Fruit fly (Drosophila melanogaster): Measurements from ENCODE around the gene CG15210.

CG15210 gene

dm6 chrX:10857376-10857775 lies 18.3 kb downstream of the CG15210 start, which contains the start of the genes sofe and CG2186 (continued):
- TF ChIP-seq CG10959 (GFP tag; IDR thresholded peaks at IDR 0.05) (no peak), Sry-β (GFP tag; optimal IDR thresholded peaks at IDR 0.05) (no peak), Bteb2 (GFP tag; optimal IDR thresholded peaks at IDR 0.05) (peak; percentile 25), zen (tag; optimal IDR thresholded peaks at IDR 0.05) (peak; percentile 59), hb (GFP tag; IDR thresholded peaks at IDR 0.05; ENCODE audit: partially characterized antibody) (peak; percentile 76), ind (GFP tag; optimal IDR thresholded peaks at IDR 0.05) (peak; percentile 67), CG15601 (tag; optimal IDR thresholded peaks at IDR 0.05) (peak; percentile 45), trem (tag; optimal IDR thresholded peaks at IDR 0.05) (peak; percentile 81), CG30431 (GFP tag; optimal IDR thresholded peaks at IDR 0.05) (no peak), ATbp (GFP tag; optimal IDR thresholded peaks at IDR 0.05) (no peak), disco-r (GFP tag; optimal IDR thresholded peaks at IDR 0.05) (no peak), D19B (GFP tag; optimal IDR thresholded peaks at IDR 0.05) (no peak), Hr39 (optimal IDR thresholded peaks at IDR 0.05) (no peak), Pdp1 (GFP tag; optimal IDR thresholded peaks at IDR 0.05) (peak; percentile 6 to 46), CG32532 (GFP tag; IDR thresholded peaks at IDR 0.05) (peak; percentile 56), wek (GFP tag; optimal IDR thresholded peaks at IDR 0.05) (no peak), CG11093 (GFP tag; IDR thresholded peaks at IDR 0.05) (no peak), CG17568 (GFP tag; optimal IDR thresholded peaks at IDR 0.05) (no peak), CG9797 (GFP tag; optimal IDR thresholded peaks at IDR 0.05) (peak; percentile 55), CG4424 (GFP tag; optimal IDR thresholded peaks at IDR 0.05) (peak; percentile 47), CG18476 (GFP tag; optimal IDR thresholded peaks at IDR 0.05) (peak; percentile 30), twi (tag; optimal IDR thresholded peaks at IDR 0.05) (no peak), cad (GFP tag; optimal IDR thresholded peaks at IDR 0.05) (no peak), eve (GFP tag; optimal IDR thresholded peaks at IDR 0.05) (no peak), mirr (GFP tag; optimal IDR thresholded peaks at IDR 0.05) (no peak), ci (GFP tag; IDR thresholded peaks at IDR 0.05) (peak; percentile 60; the same call in 2 of the 3 replicates), CoRest (tag; optimal IDR thresholded peaks at IDR 0.05) (peak; percentile 67), ewg (GFP tag; optimal IDR thresholded peaks at IDR 0.05) (peak; percentile 15), Bdp1 (GFP tag; optimal IDR thresholded peaks at IDR 0.05) (peak; percentile 29), lilli (GFP tag; optimal IDR thresholded peaks at IDR 0.05) (peak; percentile 81), ro (GFP tag; IDR thresholded peaks at IDR 0.05) (no peak), CG6683 (GFP tag; optimal IDR thresholded peaks at IDR 0.05) (no peak), CG10366 (GFP tag; IDR thresholded peaks at IDR 0.05) (peak; percentile 44; the same call in 1 of the 2 replicates), slou (GFP tag; optimal IDR thresholded peaks at IDR 0.05) (no peak), CG10274 (GFP tag; optimal IDR thresholded peaks at IDR 0.05) (no peak), CG9932 (GFP tag; IDR thresholded peaks at IDR 0.05) (peak; percentile 80), Aef1 (GFP tag; IDR thresholded peaks at IDR 0.05) (0 out of 3 replicates have a peak, but pooled peaks have one; percentile 20), Dip3 (GFP tag; optimal IDR thresholded peaks at IDR 0.05) (peak; percentile 44), CG1233 (GFP tag; optimal IDR thresholded peaks at IDR 0.05) (no peak), CG3726 (GFP tag; IDR thresholded peaks at IDR 0.05) (no peak), CG8765 (GFP tag; IDR thresholded peaks at IDR 0.05) (no peak), kah (GFP tag; optimal IDR thresholded peaks at IDR 0.05) (no peak), caup (GFP tag; optimal IDR thresholded peaks at IDR 0.05; ENCODE audit: severe bottlenecking) (peak; percentile 47), NC2β (GFP tag; optimal IDR thresholded peaks at IDR 0.05) (peak; percentile 64), Dek (tag; optimal IDR thresholded peaks at IDR 0.05) (no peak), CG4854 (GFP tag; optimal IDR thresholded peaks at IDR 0.05) (peak; percentile 15), CG3065 (GFP tag; optimal IDR thresholded peaks at IDR 0.05) (no peak), hbn (GFP tag; IDR thresholded peaks at IDR 0.05; ENCODE audit: partially characterized antibody) (peak; percentile 80), crp (GFP tag; optimal IDR thresholded peaks at IDR 0.05) (peak in 1 of 2 experiments; percentile 6), CG7271 (tag; optimal IDR thresholded peaks at IDR 0.05) (peak; percentile 50)

Data from whole organism, embryonic.